Worm (Caenorhabditis elegans): ENCODE measurements around the gene puf-6.

puf-6 gene

DNA sequence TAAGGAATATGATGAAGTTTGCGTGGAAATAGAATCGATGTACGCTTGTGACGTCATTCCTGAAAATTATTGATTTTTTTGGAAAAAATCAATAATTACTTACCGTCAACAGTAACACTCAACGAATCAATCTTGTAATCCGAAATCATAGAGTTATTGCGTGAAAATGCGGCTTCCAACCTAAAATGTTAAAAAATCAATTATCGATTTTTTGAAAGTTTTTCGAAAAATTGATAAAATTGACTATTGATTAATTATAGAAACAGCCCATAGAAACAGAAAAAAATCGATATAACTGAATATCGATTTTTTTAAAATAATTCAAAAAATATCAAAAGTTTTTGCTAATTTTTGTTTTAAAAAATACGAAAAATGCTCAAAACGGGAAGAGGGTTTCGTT, 3.9 kb upstream of the puf-6 start, which contains the start of gene F42G4.7:
TSS of gene F42G4.7 (minus strand) at position 185 of the 400 bp plus-strand sequence.
- peak; percentile 63 for TF ChIP-seq ceh-28 (tag; optimal IDR thresholded peaks at IDR 0.05)

DNA sequence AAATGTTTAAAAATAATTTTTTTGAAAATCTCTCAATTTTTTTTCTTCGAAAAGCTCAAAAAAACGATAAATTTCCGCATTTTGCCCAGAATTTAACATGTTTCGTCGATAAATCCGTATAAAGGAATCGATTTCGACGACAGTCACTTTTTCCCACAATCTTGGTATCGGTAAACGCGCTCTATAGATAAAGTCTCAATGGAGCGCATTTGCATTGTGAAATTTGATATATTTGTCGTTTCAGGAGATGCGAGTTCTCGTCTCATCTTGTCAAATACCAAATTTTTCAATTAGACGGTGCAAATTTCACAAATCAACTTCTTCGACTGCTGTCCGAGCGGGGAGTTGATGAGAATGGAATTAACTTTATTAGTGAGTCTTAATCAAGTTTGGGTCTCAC, 4.1 kb downstream of the puf-6 start:
- peak; percentile 80 for TF ChIP-seq lin-38 (GFP tag; IDR thresholded peaks at IDR 0.05)

DNA sequence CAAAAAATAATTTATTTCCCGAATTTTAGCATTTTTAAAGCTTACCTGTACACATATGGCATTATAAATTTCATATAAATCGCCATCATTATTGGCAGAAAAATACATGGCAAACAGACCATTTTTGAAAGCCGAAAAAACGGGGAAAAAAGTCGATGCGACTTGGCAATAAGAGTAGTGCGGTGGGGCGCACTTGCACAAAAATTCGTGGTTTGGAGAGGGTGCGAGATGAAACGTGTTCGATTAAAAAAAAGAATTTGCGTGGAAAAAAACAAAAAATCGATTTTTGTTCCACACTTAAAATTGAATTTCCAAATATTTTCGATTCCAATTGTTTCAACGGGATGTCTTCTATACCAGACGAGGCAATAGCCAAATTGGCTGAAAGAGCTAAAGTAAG, 6.5 kb downstream of the puf-6 start, which contains the start of gene F18A11.3:
TSS of gene F18A11.3 (minus strand) at position 125 of the 400 bp plus-strand sequence.
- TF ChIP-seq mes-2 (tag; optimal IDR thresholded peaks at IDR 0.05; ENCODE audit: poor library complexity, severe bottlenecking) (peak; percentile 51), spr-3 (GFP tag; optimal IDR thresholded peaks at IDR 0.05) (no peak), unc-130 (GFP tag; optimal IDR thresholded peaks at IDR 0.05) (no peak), duxl-1 (tag; optimal IDR thresholded peaks at IDR 0.05; ENCODE audit: poor library complexity) (no peak), zag-1 (tag; optimal IDR thresholded peaks at IDR 0.05) (no peak), unc-62 (GFP tag; optimal IDR thresholded peaks at IDR 0.05 in 1 of 2) (no peak), unc-62 (tag; optimal IDR thresholded peaks at IDR 0.05) (no peak), Y75B8A.6 (GFP tag; IDR thresholded peaks at IDR 0.05) (no peak), ceh-62 (tag; optimal IDR thresholded peaks at IDR 0.05) (no peak), mxl-3 (GFP tag; optimal IDR thresholded peaks at IDR 0.05) (peak; percentile 67), zfp-2 (tag; optimal IDR thresholded peaks at IDR 0.05) (no peak), nhr-102 (tag; optimal IDR thresholded peaks at IDR 0.05) (no peak), pqm-1 (tag; optimal IDR thresholded peaks at IDR 0.05) (no peak), skn-1 (tag; optimal IDR thresholded peaks at IDR 0.05) (no peak), Y5F2A.4 (GFP tag; optimal IDR thresholded peaks at IDR 0.05) (no peak), lim-7 (GFP tag; IDR thresholded peaks at IDR 0.05) (no peak), dpl-1 (GFP tag; optimal IDR thresholded peaks at IDR 0.05) (peak; percentile 8), ceh-44 (GFP tag; IDR thresholded peaks at IDR 0.05) (no peak), dmd-6 (GFP tag; IDR thresholded peaks at IDR 0.05) (no peak; the same call in 1 of the 2 replicates), F26F4.8 (GFP tag; conservative IDR thresholded peaks at IDR 0.05) (no peak), tag-97 (GFP tag; IDR thresholded peaks at IDR 0.05) (no peak), F37D6.2 (tag; optimal IDR thresholded peaks at IDR 0.05) (no peak), daf-12 (tag; optimal IDR thresholded peaks at IDR 0.05) (no peak), madf-5 (GFP tag; IDR thresholded peaks at IDR 0.05) (no peak), hlh-30 (tag; optimal IDR thresholded peaks at IDR 0.05; ENCODE audit: insufficient read depth) (no peak), hmg-1.1 (GFP tag; IDR thresholded peaks at IDR 0.05) (0 out of 2 replicates have a peak, but pooled peaks have one; percentile 18), set-16 (GFP tag; IDR thresholded peaks at IDR 0.05) (no peak), vab-7 (GFP tag; IDR thresholded peaks at IDR 0.05) (no peak), ceh-32 (tag; optimal IDR thresholded peaks at IDR 0.05; ENCODE audit: poor library complexity) (no peak), nhr-111 (GFP tag; optimal IDR thresholded peaks at IDR 0.05) (no peak), T20F7.1 (GFP tag; optimal IDR thresholded peaks at IDR 0.05) (no peak), Y105C5A.15 (GFP tag; IDR thresholded peaks at IDR 0.05) (no peak), ZK546.5 (tag; optimal IDR thresholded peaks at IDR 0.05) (no peak), lin-38 (GFP tag; IDR thresholded peaks at IDR 0.05) (peak; percentile 84), dmd-8 (GFP tag; IDR thresholded peaks at IDR 0.05) (no peak), pha-4 (GFP tag; IDR thresholded peaks at IDR 0.05) (no peak), pha-4 (tag; optimal IDR thresholded peaks at IDR 0.05) (no peak), unc-39 (tag; optimal IDR thresholded peaks at IDR 0.05) (no peak), lin-15B (tag; optimal IDR thresholded peaks at IDR 0.05) (no peak), Y48G9A.11 (GFP tag; IDR thresholded peaks at IDR 0.05) (no peak), lin-13 (GFP tag; optimal IDR thresholded peaks at IDR 0.05) (no peak), nhr-48 (tag; optimal IDR thresholded peaks at IDR 0.05) (no peak), ama-1 (optimal IDR thresholded peaks at IDR 0.05) (no peak), mep-1 (tag; optimal IDR thresholded peaks at IDR 0.05) (peak; percentile 28), rbr-2 (tag; optimal IDR thresholded peaks at IDR 0.05) (no peak), lsy-2 (tag; optimal IDR thresholded peaks at IDR 0.05) (peak in 1 of 2 experiments; percentile 36), attf-4 (tag; optimal IDR thresholded peaks at IDR 0.05) (no peak), lin-39 (tag; optimal IDR thresholded peaks at IDR 0.05) (no peak)

Data from whole organism, L4 larva.